Worm (Caenorhabditis elegans) whole organism, early embryonic: ENCODE results near the gene ugt-18.

ENCODE experiments used
- B0310.2 ChIP-seq: sonication (generic microtip); optimal IDR thresholded peaks from 2 replicates; lab custom pipeline; 2016; ENCODE audit warnings: mild to moderate bottlenecking, missing genetic modification characterization, missing compliant biosample characterization
- F13C5.2 ChIP-seq: sonication (generic microtip); optimal IDR thresholded peaks from 2 replicates; lab custom pipeline; 2017; ENCODE audit warnings: mild to moderate bottlenecking, missing genetic modification characterization, inconsistent platforms, missing compliant biosample characterization
- aly-1 ChIP-seq: sonication (generic microtip); optimal IDR thresholded peaks from 2 replicates; lab custom pipeline; 2016; ENCODE audit warnings: missing genetic modification characterization, missing compliant biosample characterization
- ama-1 ChIP-seq: fragments of 150-350 bp; optimal IDR thresholded peaks from 2 replicates; lab custom pipeline; 2014
- flt-1 ChIP-seq: fragments of 200-800 bp; sonication (Bioruptor generic); IDR thresholded peaks from 2 replicates; pipeline ENCODE4 v1.3.6; 2022; ENCODE audit warnings: missing genetic modification characterization, missing compliant biosample characterization
- hmg-4 ChIP-seq: fragments of 200-800 bp; sonication (Bioruptor generic); optimal IDR thresholded peaks from 2 replicates; lab custom pipeline; 2018; ENCODE audit warnings: mild to moderate bottlenecking, missing genetic modification characterization, missing compliant biosample characterization
- sea-1 ChIP-seq: fragments of 200-800 bp; sonication (Bioruptor generic); conservative IDR thresholded peaks from 2 replicates; pipeline ENCODE4 v1.3.6; 2022; ENCODE audit warnings: missing genetic modification characterization, missing compliant biosample characterization
- tra-4 ChIP-seq: sonication (generic microtip); optimal IDR thresholded peaks from 2 replicates; lab custom pipeline; 2017; ENCODE audit warnings: missing genetic modification characterization, missing compliant biosample characterization

DNA sequence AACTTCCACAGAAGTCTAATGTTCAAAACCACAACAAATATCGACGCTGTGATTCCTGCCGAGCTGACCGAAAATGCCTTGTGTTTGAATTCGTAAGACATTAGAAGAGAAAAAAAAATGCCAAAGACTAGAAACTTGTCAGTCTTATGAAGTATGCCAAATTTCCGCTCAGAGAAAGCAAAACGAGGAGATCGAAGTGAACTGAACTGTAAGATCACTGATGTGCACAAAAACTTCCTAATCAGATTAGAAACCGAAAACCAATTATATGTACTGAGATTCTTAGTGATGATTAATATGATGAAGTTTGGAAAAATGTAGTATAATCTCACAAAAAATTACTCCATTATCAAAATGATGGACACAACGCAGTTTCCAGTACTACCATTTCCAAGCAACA is 31.6 kb upstream of the ugt-18 start, which contains the start of gene srbc-44:
- TF ChIP-seq tra-4 (tag; lab: Kevin White, UChicago) (no peak), aly-1 (tag; lab: Kevin White, UChicago) (no peak), flt-1 (GFP tag; lab: Robert Waterston, UW) (no peak), ama-1 (lab: Kevin White, UChicago) (no peak), F13C5.2 (tag; lab: Kevin White, UChicago) (no peak), hmg-4 (GFP tag; lab: Kevin White, UChicago) (no peak), sea-1 (GFP tag; lab: Robert Waterston, UW) (no peak), B0310.2 (tag; lab: Kevin White, UChicago) (no peak)
